Worm (Caenorhabditis elegans) whole organism, L1 larva: ENCODE results near the gene T28C6.7.

ENCODE experiments used
- C16A3.4 ChIP-seq: fragments of 150-350 bp; optimal IDR thresholded peaks from 2 replicates; lab custom pipeline; 2014; ENCODE audit warnings: missing biosample characterization, missing genetic modification characterization
- F16B12.6 ChIP-seq: fragments of 150-350 bp; optimal IDR thresholded peaks from 2 replicates; lab custom pipeline; 2014; ENCODE audit warnings: missing biosample characterization, missing genetic modification characterization
- aha-1 ChIP-seq: fragments of 150-350 bp; optimal IDR thresholded peaks from 2 replicates; lab custom pipeline; 2014; ENCODE audit warnings: missing biosample characterization, missing genetic modification characterization
- blmp-1 ChIP-seq: fragments of 150-350 bp; optimal IDR thresholded peaks from 2 replicates; lab custom pipeline; 2014; ENCODE audit warnings: missing biosample characterization, missing genetic modification characterization
- ceh-63 ChIP-seq: fragments of 200-800 bp; sonication (Bioruptor generic); optimal IDR thresholded peaks from 2 replicates; lab custom pipeline; 2018; ENCODE audit warnings: mild to moderate bottlenecking, missing genetic modification characterization, missing compliant biosample characterization
- ceh-82 ChIP-seq, 3 experiments: fragments of 150-350 bp in 1 of 3; sonication (generic microtip) in 2 of 3; optimal IDR thresholded peaks; 2 replicates each; lab custom pipeline; 2014 to 2017; ENCODE audit warnings: missing biosample characterization in 3 of 3, missing genetic modification characterization in 3 of 3
- ceh-90 ChIP-seq: sonication (generic microtip); optimal IDR thresholded peaks from 2 replicates; lab custom pipeline; 2016; ENCODE audit warnings: missing genetic modification characterization, missing compliant biosample characterization
- ces-1 ChIP-seq: fragments of 150-350 bp; optimal IDR thresholded peaks from 2 replicates; lab custom pipeline; 2014; ENCODE audit warnings: missing biosample characterization, missing genetic modification reagents, missing genetic modification characterization
- efl-1 ChIP-seq, 4 experiments: fragments of 150-350 bp; optimal IDR thresholded peaks in 3 of 4; peaks in 1 of 4; 1 replicate in 1 of 4; 2 replicates in 3 of 4; lab custom pipeline; 2014; ENCODE audit warnings: missing biosample characterization in 2 of 4, missing genetic modification characterization in 2 of 4, missing genetic modification reagents in 2 of 4
- egl-27 ChIP-seq, 2 experiments: fragments of 150-350 bp in 1 of 2; sonication (generic microtip); optimal IDR thresholded peaks; 3 replicates each; lab custom pipeline; 2017 to 2018; ENCODE audit warnings: missing biosample characterization in 2 of 2, missing genetic modification characterization in 2 of 2, missing genetic modification reagents in 2 of 2
- elt-3 ChIP-seq, 6 experiments: fragments of 150-350 bp in 1 of 6; sonication (generic microtip); optimal IDR thresholded peaks; 2 replicates each; lab custom pipeline; 2017 to 2018; ENCODE audit warnings: missing biosample characterization in 6 of 6, missing genetic modification characterization in 6 of 6, inconsistent platforms in 1 of 6
- fkh-10 ChIP-seq: sonication (generic microtip); optimal IDR thresholded peaks from 2 replicates; lab custom pipeline; 2017; ENCODE audit warnings: missing biosample characterization, missing genetic modification reagents, missing genetic modification characterization
- fkh-4 ChIP-seq: sonication (generic microtip); optimal IDR thresholded peaks from 2 replicates; lab custom pipeline; 2016; ENCODE audit warnings: missing compliant biosample characterization, missing genetic modification characterization, borderline replicate concordance
- fkh-8 ChIP-seq: sonication (generic microtip); optimal IDR thresholded peaks from 2 replicates; lab custom pipeline; 2016; ENCODE audit warnings: mild to moderate bottlenecking, missing genetic modification characterization, missing compliant biosample characterization
- fos-1 ChIP-seq: fragments of 150-350 bp; optimal IDR thresholded peaks from 2 replicates; lab custom pipeline; 2014; ENCODE audit warnings: missing biosample characterization, missing genetic modification characterization
- grh-1 ChIP-seq: fragments of 200-800 bp; sonication (Bioruptor generic); IDR thresholded peaks from 2 replicates; pipeline ENCODE4 v1.3.6; 2022; ENCODE audit warnings: missing genetic modification reagents, missing genetic modification characterization, missing compliant biosample characterization
- irx-1 ChIP-seq: sonication (generic microtip); optimal IDR thresholded peaks from 2 replicates; lab custom pipeline; 2016; ENCODE audit warnings: missing genetic modification characterization, missing compliant biosample characterization
- lin-14 ChIP-seq: fragments of 200-800 bp; sonication (Bioruptor generic); optimal IDR thresholded peaks from 2 replicates; lab custom pipeline; 2018; ENCODE audit warnings: mild to moderate bottlenecking, missing genetic modification characterization, moderate library complexity, missing compliant biosample characterization
- lin-15B ChIP-seq: fragments of 150-350 bp; sonication (generic microtip); optimal IDR thresholded peaks from 3 replicates; lab custom pipeline; 2014; ENCODE audit warnings: missing biosample characterization, missing genetic modification characterization
- lin-35 ChIP-seq, 2 experiments: fragments of 150-350 bp; optimal IDR thresholded peaks; 2 replicates each; lab custom pipeline; 2014; ENCODE audit warnings: missing biosample characterization in 2 of 2, missing genetic modification characterization in 2 of 2, missing genetic modification reagents in 2 of 2
- lin-39 ChIP-seq: fragments of 150-350 bp; optimal IDR thresholded peaks from 2 replicates; lab custom pipeline; 2014; ENCODE audit warnings: missing biosample characterization, missing genetic modification reagents, missing genetic modification characterization
- mab-9 ChIP-seq: fragments of 200-800 bp; sonication (Bioruptor generic); IDR thresholded peaks from 2 replicates; pipeline ENCODE4 v1.3.6; 2022; ENCODE audit warnings: missing genetic modification reagents, missing genetic modification characterization, missing compliant biosample characterization
- mep-1 ChIP-seq: fragments of 150-350 bp; optimal IDR thresholded peaks from 2 replicates; lab custom pipeline; 2014; ENCODE audit warnings: missing biosample characterization, missing genetic modification characterization
- nhr-11 ChIP-seq: fragments of 150-350 bp; optimal IDR thresholded peaks from 2 replicates; lab custom pipeline; 2014; ENCODE audit warnings: missing biosample characterization, missing genetic modification characterization
- nhr-19 ChIP-seq: fragments of 200-800 bp; sonication (Bioruptor generic); conservative IDR thresholded peaks from 2 replicates; pipeline ENCODE4 v1.3.6; 2022; ENCODE audit warnings: missing genetic modification characterization, missing compliant biosample characterization
- nhr-20 ChIP-seq: sonication (generic microtip); optimal IDR thresholded peaks from 2 replicates; lab custom pipeline; 2016; ENCODE audit warnings: mild to moderate bottlenecking, missing genetic modification characterization, missing compliant biosample characterization
- nhr-76 ChIP-seq: sonication (generic microtip); optimal IDR thresholded peaks from 2 replicates; lab custom pipeline; 2017; ENCODE audit warnings: missing biosample characterization, missing genetic modification characterization
- nhr-85 ChIP-seq: sonication (generic microtip); peaks from one replicate; lab custom pipeline; 2016; ENCODE audit warnings: missing genetic modification characterization, inconsistent platforms, missing compliant biosample characterization
- pax-3 ChIP-seq: fragments of 200-800 bp; sonication (Bioruptor generic); optimal IDR thresholded peaks from 2 replicates; lab custom pipeline; 2018; ENCODE audit warnings: mild to moderate bottlenecking, missing genetic modification characterization, moderate library complexity, missing compliant biosample characterization
- sup-37 ChIP-seq: fragments of 200-800 bp; sonication (Bioruptor generic); optimal IDR thresholded peaks from 2 replicates; lab custom pipeline; 2018; ENCODE audit warnings: mild to moderate bottlenecking, missing genetic modification characterization, missing compliant biosample characterization
- unc-62 ChIP-seq: fragments of 150-350 bp; optimal IDR thresholded peaks from 2 replicates; lab custom pipeline; 2014; ENCODE audit warnings: missing biosample characterization, missing genetic modification reagents, missing genetic modification characterization
- vab-15 ChIP-seq: sonication (generic microtip); optimal IDR thresholded peaks from 2 replicates; lab custom pipeline; 2017; ENCODE audit warnings: missing genotype, mild to moderate bottlenecking, missing genetic modification characterization, missing compliant biosample characterization
- zip-4 ChIP-seq: fragments of 200-800 bp; sonication (Bioruptor generic); optimal IDR thresholded peaks from 2 replicates; lab custom pipeline; 2018; ENCODE audit warnings: mild to moderate bottlenecking, missing genetic modification characterization, moderate library complexity, missing compliant biosample characterization
- ztf-4 ChIP-seq: fragments of 150-350 bp; optimal IDR thresholded peaks from 2 replicates; lab custom pipeline; 2014; ENCODE audit warnings: missing biosample characterization, missing genetic modification characterization

The T28C6.7 gene

ce11 chrIV:8869624-8870023 is 42.0 kb downstream of the T28C6.7 start, which contains the start of gene npp-23 (continued):
- no peak for TF ChIP-seq nhr-85
- TF ChIP-seq ceh-90: no peak
- peak; percentile 72 for TF ChIP-seq mep-1 (tag; lab: Kevin White, UChicago)
- peak; percentile 54 for TF ChIP-seq nhr-19
- TF ChIP-seq vab-15 (tag; lab: Kevin White, UChicago): no peak
- TF ChIP-seq irx-1 (tag; lab: Kevin White, UChicago): no peak
- no peak for TF ChIP-seq nhr-11 (tag; lab: Kevin White, UChicago)
- TF ChIP-seq unc-62 (GFP tag; lab: Kevin White, UChicago): no peak
- TF ChIP-seq ceh-82 (tag; optimal IDR thresholded peaks at IDR 0.05; lab: Kevin White, UChicago): peak; percentile 40 to 53 (median 43)
- TF ChIP-seq ceh-63 (GFP tag; lab: Kevin White, UChicago): no peak
- TF ChIP-seq elt-3 (tag; optimal IDR thresholded peaks at IDR 0.05; lab: Kevin White, UChicago): peak in 1 of 6 experiments; percentile 13
- TF ChIP-seq ces-1 (GFP tag; lab: Kevin White, UChicago): no peak
- peak; percentile 59 for TF ChIP-seq nhr-20 (tag; lab: Kevin White, UChicago)
- TF ChIP-seq lin-35 (GFP tag; optimal IDR thresholded peaks at IDR 0.05; lab: Kevin White, UChicago): peak; percentile 95 to 97
- peak; percentile 19 for TF ChIP-seq lin-15B (tag; lab: Kevin White, UChicago)
- TF ChIP-seq blmp-1 (tag; lab: Kevin White, UChicago): peak; percentile 58
- TF ChIP-seq zip-4 (GFP tag; lab: Kevin White, UChicago): no peak
- no peak for TF ChIP-seq fkh-4
- TF ChIP-seq efl-1 (optimal IDR thresholded peaks at IDR 0.05; lab: Kevin White, UChicago): peak; percentile 96 to 99
- peak; percentile 96 to 99 for TF ChIP-seq efl-1 (GFP tag; optimal IDR thresholded peaks at IDR 0.05 in 1 of 2; lab: Kevin White, UChicago)

ce11 chrIV:8872958-8873357 is 45.4 kb downstream of the T28C6.7 start, which contains the start of gene C09G9.3:
Gene C09G9.3, minus strand, starts transcription at chrIV:8873058.
- TF ChIP-seq aha-1 (tag; lab: Kevin White, UChicago): no peak
- no peak for TF ChIP-seq mab-9
- TF ChIP-seq nhr-76 (tag; lab: Kevin White, UChicago): no peak
- no peak for TF ChIP-seq fos-1

- TF ChIP-seq blmp-1 (tag; lab: Kevin White, UChicago) (no peak), ztf-4 (tag; lab: Kevin White, UChicago) (no peak)
These were observed 46.2 kb downstream of the T28C6.7 start, which contains the start of gene hdl-2 for ce11 chrIV:8873847-8874246. Gene hdl-2, plus strand, starts transcription at chrIV:8874147.

- TF ChIP-seq blmp-1 (tag; lab: Kevin White, UChicago): no peak
- no peak for TF ChIP-seq F16B12.6 (tag; lab: Kevin White, UChicago)
- no peak for TF ChIP-seq aha-1 (tag; lab: Kevin White, UChicago)
- TF ChIP-seq fkh-10 (GFP tag; lab: Kevin White, UChicago): no peak
- TF ChIP-seq mep-1 (tag; lab: Kevin White, UChicago): no peak
- TF ChIP-seq lin-39 (tag; lab: Kevin White, UChicago): no peak
- no peak for TF ChIP-seq egl-27 (tag; optimal IDR thresholded peaks at IDR 0.05; lab: Kevin White, UChicago)
- no peak for TF ChIP-seq lin-14
- no peak for TF ChIP-seq nhr-20 (tag; lab: Kevin White, UChicago)
- TF ChIP-seq pax-3 (tag; lab: Kevin White, UChicago): no peak
These were observed 52.2 kb downstream of the T28C6.7 start, which contains the start of gene npax-4 for ce11 chrIV:8879810-8880209. Gene npax-4, minus strand, starts transcription at chrIV:8879910.

ce11 chrIV:8881181-8881580 is 53.6 kb downstream of the T28C6.7 start, which contains the start of gene C09G9.8:
Gene C09G9.8, plus strand, starts transcription at chrIV:8881481.
- TF ChIP-seq ceh-82 (tag; optimal IDR thresholded peaks at IDR 0.05; lab: Kevin White, UChicago): no peak
- no peak for TF ChIP-seq C16A3.4 (tag; lab: Kevin White, UChicago)
- no peak for TF ChIP-seq vab-15 (tag; lab: Kevin White, UChicago)
- no peak for TF ChIP-seq fkh-8 (tag; lab: Kevin White, UChicago)
- TF ChIP-seq grh-1 (GFP tag; lab: Robert Waterston, UW): no peak
- no peak for TF ChIP-seq nhr-85
- TF ChIP-seq pax-3 (tag; lab: Kevin White, UChicago): no peak
- TF ChIP-seq sup-37 (GFP tag; lab: Kevin White, UChicago): no peak
- TF ChIP-seq lin-35 (GFP tag; optimal IDR thresholded peaks at IDR 0.05; lab: Kevin White, UChicago): no peak
